Fruit fly (Drosophila melanogaster): ENCODE results near the gene tkv.
A peak's percentile ranks its signal among the peaks of the same experiment; 100 is the strongest.

tkv gene

DNA sequence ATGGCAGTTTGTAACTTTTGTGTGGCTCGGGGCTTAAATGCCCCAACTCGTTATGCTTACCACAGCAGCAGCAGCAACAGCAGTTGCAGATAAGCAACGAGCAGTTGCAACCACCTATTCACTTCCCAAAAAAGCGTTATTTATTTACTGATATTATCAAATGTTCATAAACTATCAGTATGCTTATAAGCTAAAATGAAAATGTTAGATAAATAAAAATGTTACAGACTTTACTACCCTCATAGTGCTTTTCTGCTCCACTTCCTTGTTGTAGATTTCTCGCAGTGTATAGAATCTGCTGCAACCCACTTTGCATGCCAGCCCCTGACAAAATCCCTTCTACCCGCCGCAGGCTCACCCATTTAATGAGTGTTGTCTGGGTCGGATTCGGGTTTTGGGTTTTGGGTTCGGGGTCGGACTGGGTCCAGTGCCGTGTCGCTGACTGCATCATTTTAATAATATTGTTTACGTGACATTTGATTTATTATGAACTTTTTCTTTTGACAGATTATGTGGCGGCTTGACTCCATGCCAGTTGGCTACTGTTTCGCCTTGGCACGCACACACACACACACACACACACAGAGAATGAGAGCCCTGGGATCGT, 17.0 kb downstream of the tkv start (continued):
- TF ChIP-seq Drgx (GFP tag; IDR thresholded peaks at IDR 0.05) (peak; percentile 72), yki (optimal IDR thresholded peaks at IDR 0.05) (no peak), Fer1 (GFP tag; optimal IDR thresholded peaks at IDR 0.05) (no peak), zfh2 (GFP tag; optimal IDR thresholded peaks at IDR 0.05) (no peak), CG12391 (tag; optimal IDR thresholded peaks at IDR 0.05) (no peak), corto (GFP tag; optimal IDR thresholded peaks at IDR 0.05) (peak; percentile 82), crc (GFP tag; optimal IDR thresholded peaks at IDR 0.05) (no peak), cwo (GFP tag; optimal IDR thresholded peaks at IDR 0.05) (no peak), CG3995 (GFP tag; optimal IDR thresholded peaks at IDR 0.05) (no peak), gem (tag; optimal IDR thresholded peaks at IDR 0.05) (peak; percentile 29), CG10979 (tag; optimal IDR thresholded peaks at IDR 0.05) (peak; percentile 32), CG11398 (GFP tag; optimal IDR thresholded peaks at IDR 0.05) (no peak), CG14710 (tag; optimal IDR thresholded peaks at IDR 0.05) (peak; percentile 15), CG12219 (GFP tag; optimal IDR thresholded peaks at IDR 0.05) (no peak), CG2678 (tag; optimal IDR thresholded peaks at IDR 0.05) (peak; percentile 2), CG6175 (GFP tag; IDR thresholded peaks at IDR 0.05) (no peak), CG3163 (GFP tag; optimal IDR thresholded peaks at IDR 0.05) (no peak), mirr (GFP tag; optimal IDR thresholded peaks at IDR 0.05) (no peak), CG12744 (GFP tag; optimal IDR thresholded peaks at IDR 0.05) (no peak), lola (GFP tag; optimal IDR thresholded peaks at IDR 0.05) (peak in 1 of 3 experiments; percentile 8), ewg (GFP tag; optimal IDR thresholded peaks at IDR 0.05) (no peak), CG10366 (GFP tag; IDR thresholded peaks at IDR 0.05) (no peak), CG4820 (GFP tag; optimal IDR thresholded peaks at IDR 0.05) (no peak), scrt (GFP tag; optimal IDR thresholded peaks at IDR 0.05) (no peak), pb (GFP tag; optimal IDR thresholded peaks at IDR 0.05) (no peak), NFAT (GFP tag; IDR thresholded peaks at IDR 0.05) (no peak), Blimp-1 (GFP tag; optimal IDR thresholded peaks at IDR 0.05) (peak; percentile 20), fd96Cb (tag; optimal IDR thresholded peaks at IDR 0.05) (peak; percentile 10), Dip3 (GFP tag; optimal IDR thresholded peaks at IDR 0.05) (no peak), CG6854 (GFP tag; optimal IDR thresholded peaks at IDR 0.05) (no peak), dysf (GFP tag; IDR thresholded peaks at IDR 0.05) (no peak), btn (GFP tag; optimal IDR thresholded peaks at IDR 0.05) (no peak), pfk (GFP tag; optimal IDR thresholded peaks at IDR 0.05) (no peak), az2 (GFP tag; optimal IDR thresholded peaks at IDR 0.05) (no peak), Ravus (GFP tag; IDR thresholded peaks at IDR 0.05) (no peak), CG31441 (GFP tag; IDR thresholded peaks at IDR 0.05) (peak; percentile 26; the same call in 1 of the 2 replicates), CG17359 (tag; optimal IDR thresholded peaks at IDR 0.05) (peak; percentile 6), Rx (GFP tag; IDR thresholded peaks at IDR 0.05) (no peak), CG13296 (GFP tag; optimal IDR thresholded peaks at IDR 0.05) (no peak), chn (GFP tag; optimal IDR thresholded peaks at IDR 0.05) (no peak), dmrt11E (tag; optimal IDR thresholded peaks at IDR 0.05) (peak; percentile 28), CG11723 (GFP tag; optimal IDR thresholded peaks at IDR 0.05) (no peak), CG9876 (GFP tag; optimal IDR thresholded peaks at IDR 0.05) (no peak), sens (GFP tag) (peak; percentile 27), CG7987 (GFP tag; optimal IDR thresholded peaks at IDR 0.05) (no peak), Eip74EF (GFP tag; optimal IDR thresholded peaks at IDR 0.05) (no peak), danr (GFP tag; IDR thresholded peaks at IDR 0.05) (no peak), sug (tag; optimal IDR thresholded peaks at IDR 0.05) (no peak), CG8388 (GFP tag; optimal IDR thresholded peaks at IDR 0.05) (peak; percentile 5), Med (GFP tag) (peak; percentile 56), CG17385 (GFP tag; optimal IDR thresholded peaks at IDR 0.05) (no peak)
